Worm (Caenorhabditis elegans) whole organism, L4 larva: ENCODE measurements around the gene F42C5.4.

Experiments used
- D1046.2 ChIP-seq: fragments of 200-800 bp; sonication (Bioruptor generic); IDR thresholded peaks from 2 replicates; pipeline ENCODE4 v1.3.6; 2022; ENCODE audit warnings: missing genetic modification characterization, missing compliant biosample characterization
- F10B5.3 ChIP-seq: sonication (generic microtip); optimal IDR thresholded peaks from 2 replicates; lab custom pipeline; 2016; ENCODE audit warnings: mild to moderate bottlenecking, missing genetic modification characterization, missing compliant biosample characterization
- F26F4.8 ChIP-seq: fragments of 200-800 bp; sonication (Bioruptor generic); conservative IDR thresholded peaks from 2 replicates; pipeline ENCODE4 v1.3.6; 2022; ENCODE audit warnings: missing genetic modification characterization, missing compliant biosample characterization
- F37D6.2 ChIP-seq: sonication (generic microtip); optimal IDR thresholded peaks from 2 replicates; lab custom pipeline; 2016; ENCODE audit warnings: mild to moderate bottlenecking, missing genetic modification characterization, missing compliant biosample characterization
- F49E8.2 ChIP-seq: sonication (generic microtip); optimal IDR thresholded peaks from 2 replicates; lab custom pipeline; 2016; ENCODE audit warnings: missing compliant biosample characterization, mild to moderate bottlenecking, missing genetic modification characterization, borderline replicate concordance
- R02D3.7 ChIP-seq: fragments of 150-350 bp; sonication (generic microtip); optimal IDR thresholded peaks from 3 replicates; lab custom pipeline; 2014; ENCODE audit warnings: missing biosample characterization, missing genetic modification characterization
- T26A8.4 ChIP-seq: fragments of 200-800 bp; sonication (Bioruptor generic); IDR thresholded peaks from 2 replicates; pipeline ENCODE4 v1.3.6; 2022; ENCODE audit warnings: missing genetic modification characterization, missing compliant biosample characterization
- Y75B8A.6 ChIP-seq: fragments of 200-800 bp; sonication (Bioruptor generic); IDR thresholded peaks from 2 replicates; pipeline ENCODE4 v1.3.6; 2022; ENCODE audit warnings: missing genetic modification reagents, missing genetic modification characterization, missing compliant biosample characterization
- ZK337.2 ChIP-seq: fragments of 200-800 bp; sonication (Bioruptor generic); IDR thresholded peaks from 2 replicates; pipeline ENCODE4 v1.3.6; 2022; ENCODE audit warnings: missing genetic modification reagents, missing genetic modification characterization, missing compliant biosample characterization
- aha-1 ChIP-seq: fragments of 150-350 bp; peaks from one replicate; lab custom pipeline; 2014; ENCODE audit warnings: missing biosample characterization, missing genetic modification characterization
- aly-2 ChIP-seq: sonication (generic microtip); optimal IDR thresholded peaks from 2 replicates; lab custom pipeline; 2018; ENCODE audit warnings: missing biosample characterization, missing genetic modification characterization
- attf-4 ChIP-seq: sonication (generic microtip); optimal IDR thresholded peaks from 3 replicates; lab custom pipeline; 2017; ENCODE audit warnings: missing biosample characterization, missing genetic modification characterization
- ceh-20 ChIP-seq: fragments of 200-800 bp; sonication (Bioruptor generic); IDR thresholded peaks from 2 replicates; pipeline ENCODE4 v1.3.6; 2022; ENCODE audit warnings: missing genetic modification reagents, missing genetic modification characterization, missing compliant biosample characterization
- ceh-62 ChIP-seq: sonication (generic microtip); optimal IDR thresholded peaks from 2 replicates; lab custom pipeline; 2017; ENCODE audit warnings: missing biosample characterization, missing genetic modification characterization
- ces-1 ChIP-seq: fragments of 150-350 bp; sonication (generic microtip); optimal IDR thresholded peaks from 4 replicates; lab custom pipeline; 2014; ENCODE audit warnings: missing biosample characterization, missing genetic modification reagents, missing genetic modification characterization
- daf-12 ChIP-seq: fragments of 150-350 bp; optimal IDR thresholded peaks from 2 replicates; lab custom pipeline; 2014; ENCODE audit warnings: missing biosample characterization, missing genetic modification reagents, missing genetic modification characterization
- dpl-1 ChIP-seq: fragments of 150-350 bp; optimal IDR thresholded peaks from 2 replicates; lab custom pipeline; 2014; ENCODE audit warnings: missing biosample characterization, missing genetic modification reagents, missing genetic modification characterization
- dve-1 ChIP-seq: sonication (generic microtip); optimal IDR thresholded peaks from 2 replicates; lab custom pipeline; 2017; ENCODE audit warnings: antibody characterized with exemption, mild to moderate bottlenecking, missing genetic modification characterization, missing compliant biosample characterization; ENCODE audit not compliant: insufficient read depth
- egl-43 ChIP-seq: fragments of 200-800 bp; sonication (Bioruptor generic); IDR thresholded peaks from 2 replicates; pipeline ENCODE4 v1.3.6; 2022; ENCODE audit warnings: missing genetic modification reagents, missing genetic modification characterization, missing compliant biosample characterization
- fkh-10 ChIP-seq: fragments of 150-350 bp; optimal IDR thresholded peaks from 2 replicates; lab custom pipeline; 2014; ENCODE audit warnings: missing biosample characterization, missing genetic modification reagents, missing genetic modification characterization
- hlh-30 ChIP-seq: sonication (generic microtip); optimal IDR thresholded peaks from 2 replicates; lab custom pipeline; 2017; ENCODE audit warnings: antibody characterized with exemption, mild to moderate bottlenecking, missing genetic modification characterization, missing compliant biosample characterization; ENCODE audit not compliant: insufficient read depth
- hmg-1.1 ChIP-seq: fragments of 200-800 bp; sonication (Bioruptor generic); IDR thresholded peaks from 2 replicates; pipeline ENCODE4 v1.3.6; 2022; ENCODE audit warnings: missing genetic modification reagents, missing genetic modification characterization, missing compliant biosample characterization
- lim-7 ChIP-seq: fragments of 200-800 bp; sonication (Bioruptor generic); IDR thresholded peaks from 2 replicates; pipeline ENCODE4 v1.3.6; 2022; ENCODE audit warnings: missing genetic modification characterization, missing compliant biosample characterization
- lin-38 ChIP-seq: fragments of 200-800 bp; sonication (Bioruptor generic); IDR thresholded peaks from 2 replicates; pipeline ENCODE4 v1.3.6; 2022; ENCODE audit warnings: missing genetic modification reagents, missing genetic modification characterization, missing compliant biosample characterization
- lir-3 ChIP-seq: sonication (generic microtip); optimal IDR thresholded peaks from 2 replicates; lab custom pipeline; 2016; ENCODE audit warnings: mild to moderate bottlenecking, missing genetic modification characterization, missing compliant biosample characterization
- madf-5 ChIP-seq, 2 experiments: fragments of 200-800 bp; sonication (Bioruptor generic); IDR thresholded peaks; 2 replicates each; pipeline ENCODE4 v1.3.6; 2022; ENCODE audit warnings: missing compliant biosample characterization in 2 of 2, missing genetic modification characterization in 2 of 2
- mdt-29 ChIP-seq: fragments of 200-800 bp; sonication (Bioruptor generic); IDR thresholded peaks from 2 replicates; pipeline ENCODE4 v1.3.6; 2022; ENCODE audit warnings: missing genetic modification reagents, missing genetic modification characterization, missing compliant biosample characterization
- mep-1 ChIP-seq: fragments of 150-350 bp; sonication (generic microtip); optimal IDR thresholded peaks from 3 replicates; lab custom pipeline; 2014; ENCODE audit warnings: missing biosample characterization, missing genetic modification characterization
- nhr-111 ChIP-seq: fragments of 200-800 bp; sonication (Bioruptor generic); optimal IDR thresholded peaks from 2 replicates; lab custom pipeline; 2018; ENCODE audit warnings: mild to moderate bottlenecking, missing genetic modification characterization, missing compliant biosample characterization
- nhr-237 ChIP-seq: sonication (generic microtip); optimal IDR thresholded peaks from 2 replicates; lab custom pipeline; 2017; ENCODE audit warnings: missing biosample characterization, missing genetic modification characterization
- nhr-28 ChIP-seq: fragments of 150-350 bp; optimal IDR thresholded peaks from 2 replicates; lab custom pipeline; 2014; ENCODE audit warnings: missing biosample characterization, missing genetic modification characterization
- nhr-42 ChIP-seq: fragments of 200-800 bp; sonication (Bioruptor generic); IDR thresholded peaks from 2 replicates; pipeline ENCODE4 v1.3.6; 2022; ENCODE audit warnings: missing genetic modification characterization, missing compliant biosample characterization
- nhr-48 ChIP-seq: sonication (generic microtip); optimal IDR thresholded peaks from 2 replicates; lab custom pipeline; 2016; ENCODE audit warnings: mild to moderate bottlenecking, missing genetic modification characterization, missing compliant biosample characterization
- nhr-76 ChIP-seq: fragments of 150-350 bp; optimal IDR thresholded peaks from 2 replicates; lab custom pipeline; 2014; ENCODE audit warnings: missing biosample characterization, missing genetic modification characterization
- nhr-77 ChIP-seq: fragments of 150-350 bp; optimal IDR thresholded peaks from 2 replicates; lab custom pipeline; 2014; ENCODE audit warnings: missing biosample characterization, missing genetic modification characterization
- php-3 ChIP-seq: fragments of 200-800 bp; sonication (Bioruptor generic); IDR thresholded peaks from 2 replicates; pipeline ENCODE4 v1.3.6; 2022; ENCODE audit warnings: missing genetic modification reagents, missing genetic modification characterization, missing compliant biosample characterization
- skn-1 ChIP-seq: fragments of 150-350 bp; optimal IDR thresholded peaks from 2 replicates; lab custom pipeline; 2014; ENCODE audit warnings: missing biosample characterization, missing genetic modification characterization
- spr-3 ChIP-seq: fragments of 200-800 bp; sonication (Bioruptor generic); optimal IDR thresholded peaks from 2 replicates; lab custom pipeline; 2018; ENCODE audit warnings: mild to moderate bottlenecking, missing genetic modification characterization, missing compliant biosample characterization
- unc-62 ChIP-seq, 3 experiments: fragments of 150-350 bp in 1 of 3; sonication (generic microtip); optimal IDR thresholded peaks in 2 of 3; peaks in 1 of 3; 1 replicate in 1 of 3; 2 replicates in 2 of 3; lab custom pipeline; 2014 to 2017; ENCODE audit warnings: missing biosample characterization in 3 of 3, missing genetic modification characterization in 3 of 3, missing genetic modification reagents in 3 of 3, missing genotype in 1 of 3
- vab-7 ChIP-seq: fragments of 200-800 bp; sonication (Bioruptor generic); IDR thresholded peaks from 2 replicates; pipeline ENCODE4 v1.3.6; 2022; ENCODE audit warnings: missing genetic modification reagents, missing genetic modification characterization, missing compliant biosample characterization
- zag-1 ChIP-seq: fragments of 150-350 bp; optimal IDR thresholded peaks from 2 replicates; lab custom pipeline; 2014; ENCODE audit warnings: missing biosample characterization, missing genetic modification characterization
- zfp-2 ChIP-seq: sonication (generic microtip); optimal IDR thresholded peaks from 2 replicates; lab custom pipeline; 2016; ENCODE audit warnings: mild to moderate bottlenecking, missing genetic modification characterization, missing compliant biosample characterization
- ztf-11 ChIP-seq: fragments of 150-350 bp; optimal IDR thresholded peaks from 2 replicates; lab custom pipeline; 2014; ENCODE audit warnings: missing biosample characterization, missing genetic modification characterization

The F42C5.4 gene

DNA sequence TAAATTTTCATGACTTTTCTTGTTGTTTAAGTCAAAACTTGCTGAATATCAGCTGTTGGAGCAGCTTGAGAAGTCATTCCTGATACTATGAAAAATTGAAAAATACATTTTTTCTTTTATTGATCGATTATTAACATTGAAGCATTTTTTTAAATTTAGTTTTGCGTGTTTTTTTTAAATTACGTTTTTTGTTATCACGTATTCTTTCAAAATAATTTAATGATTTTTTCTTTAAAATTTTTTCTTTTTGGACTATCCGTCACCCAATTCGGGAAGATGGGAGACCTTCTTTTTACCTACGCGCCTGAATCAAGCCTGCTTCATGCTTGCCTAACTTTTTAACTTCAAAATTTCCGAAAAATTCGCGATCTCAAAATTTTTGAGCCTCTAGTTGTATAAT, 2.2 kb upstream of the F42C5.4 start, which contains the start of gene F42C5.5:
TSS of gene F42C5.5 (minus strand) at position 101 of the 400 bp plus-strand sequence.
- TF ChIP-seq attf-4 (tag; lab: Kevin White, UChicago) (no peak), F37D6.2 (tag; lab: Kevin White, UChicago) (no peak), skn-1 (tag; lab: Kevin White, UChicago) (no peak), R02D3.7 (tag; lab: Kevin White, UChicago) (no peak), madf-5 (GFP tag; IDR thresholded peaks at IDR 0.05; lab: Robert Waterston, UW) (no peak), zag-1 (tag; lab: Kevin White, UChicago) (no peak), ZK337.2 (no peak), nhr-28 (tag; lab: Kevin White, UChicago) (no peak), daf-12 (tag; lab: Kevin White, UChicago) (no peak), T26A8.4 (GFP tag; lab: Robert Waterston, UW) (no peak), unc-62 (GFP tag; optimal IDR thresholded peaks at IDR 0.05 in 1 of 2; lab: Kevin White, UChicago) (no peak), unc-62 (tag; optimal IDR thresholded peaks at IDR 0.05; lab: Kevin White, UChicago) (no peak), Y75B8A.6 (no peak), nhr-77 (tag; lab: Kevin White, UChicago) (no peak), lim-7 (GFP tag; lab: Robert Waterston, UW) (no peak), nhr-42 (GFP tag; lab: Robert Waterston, UW) (no peak), lir-3 (no peak), ceh-62 (tag; lab: Kevin White, UChicago) (no peak), hmg-1.1 (no peak), D1046.2 (GFP tag; lab: Robert Waterston, UW) (no peak)

DNA sequence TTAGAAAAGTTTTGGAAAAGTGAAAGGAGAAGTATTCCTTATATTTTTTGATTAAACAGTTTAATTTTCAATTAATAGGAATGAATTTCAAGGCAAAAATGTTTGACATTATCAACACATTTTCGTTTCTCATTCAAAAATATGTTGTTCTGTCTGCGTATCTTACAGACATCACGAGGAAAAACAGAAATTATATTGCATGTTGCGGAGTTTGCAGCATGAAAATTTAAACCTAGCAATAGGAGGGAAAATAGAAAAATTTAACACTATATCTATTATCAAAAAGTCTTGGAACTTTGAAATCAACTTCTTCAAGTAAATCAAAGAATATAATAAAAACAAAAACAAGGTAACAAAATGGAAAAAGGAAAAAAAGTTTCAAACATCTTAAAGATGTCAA, 861 bp downstream of the F42C5.4 start:
- TF ChIP-seq dve-1 (tag; lab: Kevin White, UChicago) = peak; percentile 2
- TF ChIP-seq hlh-30 (tag; lab: Kevin White, UChicago) = peak; percentile 75
- TF ChIP-seq F49E8.2 (tag; lab: Kevin White, UChicago) = no peak
- TF ChIP-seq dpl-1 (GFP tag; lab: Kevin White, UChicago) = peak; percentile 28
- no peak for TF ChIP-seq nhr-48 (tag; lab: Kevin White, UChicago)
- TF ChIP-seq nhr-28 (tag; lab: Kevin White, UChicago) = peak; percentile 12
- TF ChIP-seq, all 104 proteins: peak for 4

DNA sequence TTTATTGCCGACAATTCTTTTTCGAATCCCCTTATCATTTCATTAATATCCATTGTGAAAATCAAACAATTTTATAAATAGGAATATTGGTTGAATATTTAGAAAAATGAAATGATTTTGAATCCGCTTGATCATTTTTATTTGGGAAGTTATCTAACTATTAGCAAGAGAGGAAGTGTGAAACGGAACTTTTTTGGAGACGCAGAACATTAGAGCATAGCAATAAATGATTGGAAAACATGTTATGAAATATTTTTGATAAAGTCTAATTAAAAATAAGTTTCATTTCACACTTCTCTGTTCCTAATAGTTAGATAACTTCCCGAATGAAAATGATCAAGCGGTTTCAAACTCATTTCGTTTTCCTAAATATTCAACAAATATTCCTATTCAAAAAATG, 4.5 kb downstream of the F42C5.4 start, which contains the start of gene F42C5.3:
TSS of gene F42C5.3 (minus strand) at position 101 of the 400 bp plus-strand sequence.
- TF ChIP-seq daf-12 (tag; lab: Kevin White, UChicago) (no peak), aly-2 (tag; lab: Kevin White, UChicago) (no peak), mep-1 (tag; lab: Kevin White, UChicago) (no peak), php-3 (GFP tag; lab: Robert Waterston, UW) (no peak), nhr-111 (GFP tag; lab: Kevin White, UChicago) (no peak), egl-43 (no peak), ztf-11 (tag; lab: Kevin White, UChicago) (no peak), zfp-2 (tag; lab: Kevin White, UChicago) (no peak), fkh-10 (GFP tag; lab: Kevin White, UChicago) (no peak), F26F4.8 (GFP tag; lab: Robert Waterston, UW) (no peak), ces-1 (GFP tag; lab: Kevin White, UChicago) (no peak), nhr-237 (tag; lab: Kevin White, UChicago) (no peak), aha-1 (tag; lab: Kevin White, UChicago) (no peak), F10B5.3 (tag; lab: Kevin White, UChicago) (no peak), spr-3 (GFP tag; lab: Kevin White, UChicago) (no peak), mdt-29 (no peak), ceh-20 (GFP tag; lab: Robert Waterston, UW) (no peak), lin-38 (no peak), nhr-76 (tag; lab: Kevin White, UChicago) (no peak), vab-7 (GFP tag; lab: Robert Waterston, UW) (no peak)
- TF ChIP-seq, all 104 proteins: peak for 0
